Worm (Caenorhabditis elegans): ENCODE results near the gene srh-291.

- TF ChIP-seq pha-4 (tag; optimal IDR thresholded peaks at IDR 0.05) (no peak), eyg-1 (tag; optimal IDR thresholded peaks at IDR 0.05) (no peak), nhr-11 (tag; optimal IDR thresholded peaks at IDR 0.05) (no peak), C08G9.2 (tag; optimal IDR thresholded peaks at IDR 0.05) (no peak), ceh-18 (tag; optimal IDR thresholded peaks at IDR 0.05) (no peak)
Observed at ce11 chrV:17844106-17844505, 38.7 kb downstream of the srh-291 start, which contains the start of gene srh-286.
